Fruit fly (Drosophila melanogaster) whole organism, pupa: ENCODE results near the gene omd.

Source experiments
- CG10348 ChIP-seq: fragments of 200-800 bp; sonication (Bioruptor generic); IDR thresholded peaks from 2 replicates; pipeline ENCODE4 v1.3.6; 2022; ENCODE audit warnings: missing biosample characterization, missing genetic modification characterization
- CG15710 ChIP-seq: fragments of 200-800 bp; sonication (Bioruptor generic); optimal IDR thresholded peaks from 2 replicates; lab custom pipeline; 2018; ENCODE audit warnings: missing biosample characterization, mild to moderate bottlenecking, missing genetic modification characterization, moderate library complexity
- CG32121 ChIP-seq: fragments of 200-800 bp; sonication (Bioruptor generic); IDR thresholded peaks from 2 replicates; pipeline ENCODE4 v1.3.6; 2022; ENCODE audit warnings: missing biosample characterization, missing genetic modification characterization
- CG34367 ChIP-seq: fragments of 200-800 bp; sonication (Bioruptor generic); optimal IDR thresholded peaks from 2 replicates; lab custom pipeline; 2018; ENCODE audit warnings: missing biosample characterization, mild to moderate bottlenecking, missing genetic modification characterization
- CG8301 ChIP-seq: fragments of 200-800 bp; sonication (Bioruptor generic); optimal IDR thresholded peaks from 2 replicates; lab custom pipeline; 2018; ENCODE audit warnings: missing biosample characterization, mild to moderate bottlenecking, missing genetic modification characterization
- EcR ChIP-seq: fragments of 200-800 bp; sonication (Bioruptor generic); optimal IDR thresholded peaks from 3 replicates; lab custom pipeline; 2019; ENCODE audit warnings: missing biosample characterization, missing genetic modification characterization, mild to moderate bottlenecking, moderate library complexity, missing genetic modification reagents
- Snoo ChIP-seq: fragments of 200-800 bp; sonication (Bioruptor generic); optimal IDR thresholded peaks from 3 replicates; lab custom pipeline; 2017; ENCODE audit warnings: missing biosample characterization, mild to moderate bottlenecking, missing genetic modification characterization, inconsistent platforms
- fd96Ca ChIP-seq: fragments of 200-800 bp; sonication (Bioruptor generic); IDR thresholded peaks from 3 replicates; pipeline ENCODE4 v1.3.6; 2022; ENCODE audit warnings: missing biosample characterization, missing genetic modification characterization
- gl ChIP-seq: fragments of 200-800 bp; sonication (Bioruptor generic); optimal IDR thresholded peaks from 2 replicates; lab custom pipeline; 2018; ENCODE audit warnings: missing biosample characterization, mild to moderate bottlenecking, missing genetic modification characterization
- rn ChIP-seq: fragments of 200-800 bp; sonication (Bioruptor generic); IDR thresholded peaks from 2 replicates; pipeline ENCODE4 v1.3.6; 2022; ENCODE audit warnings: missing biosample characterization, missing genetic modification characterization

dm6 chr3R:13724029-13724638 is 37.1 kb upstream of the omd start:
- TF ChIP-seq CG10348 (GFP tag; lab: Robert Waterston, UW) = no peak
- no peak for TF ChIP-seq gl
- TF ChIP-seq fd96Ca = no peak
- TF ChIP-seq EcR (GFP tag; lab: Kevin White, UChicago) = no peak
- no peak for TF ChIP-seq rn
- TF ChIP-seq CG8301 (tag; lab: Kevin White, UChicago) = no peak
- no peak for TF ChIP-seq CG32121 (GFP tag; lab: Robert Waterston, UW)
- TF ChIP-seq CG15710 (tag; lab: Kevin White, UChicago) = no peak
- TF ChIP-seq Snoo (tag; lab: Kevin White, UChicago) = no peak
- TF ChIP-seq CG34367 (tag; lab: Kevin White, UChicago) = no peak
